Worm (Caenorhabditis elegans): Measurements from ENCODE around the gene Y7A9D.1.

DNA sequence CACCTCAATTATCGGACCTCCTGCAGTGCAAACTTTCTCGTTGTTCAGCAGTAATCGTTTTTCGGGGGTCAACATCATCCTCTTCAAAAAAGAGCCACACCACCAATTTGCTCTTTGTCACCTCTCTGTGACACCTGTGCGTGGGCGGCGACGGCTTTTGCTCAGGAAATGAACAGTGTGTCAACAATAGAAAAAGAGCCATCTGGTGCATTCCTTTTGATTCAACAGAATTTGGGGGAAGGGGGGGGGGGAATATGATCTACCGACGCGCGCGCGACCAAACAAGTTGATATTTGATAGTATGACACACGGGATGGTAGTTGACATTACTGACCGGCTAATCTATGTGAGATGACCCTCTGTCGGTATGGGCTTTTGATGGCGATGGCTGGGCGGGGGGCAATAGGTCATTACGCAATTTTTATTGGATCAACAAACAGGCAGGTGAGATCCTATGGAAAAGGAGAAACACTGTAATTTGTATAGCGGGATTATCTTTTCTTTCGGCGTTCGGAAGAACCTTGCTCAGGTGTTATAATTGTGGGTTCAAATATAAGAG is 28.1 kb upstream of the Y7A9D.1 start:
- TF ChIP-seq tab-1 (GFP tag; IDR thresholded peaks at IDR 0.05) (no peak), ztf-29 (GFP tag; IDR thresholded peaks at IDR 0.05) (no peak)

All from whole organism, midembryonic.